Worm (Caenorhabditis elegans): ENCODE data around the gene ceh-33.

ce11 chrV:5351483-5351882 lies 27.0 kb upstream of the ceh-33 start, which contains the start of gene srd-9:
- TF ChIP-seq ama-1 (optimal IDR thresholded peaks at IDR 0.05) (no peak), aly-1 (tag; optimal IDR thresholded peaks at IDR 0.05) (no peak), ets-7 (tag; optimal IDR thresholded peaks at IDR 0.05) (no peak), sea-1 (GFP tag; conservative IDR thresholded peaks at IDR 0.05) (no peak), B0310.2 (tag; optimal IDR thresholded peaks at IDR 0.05) (no peak), hmbx-1 (tag; optimal IDR thresholded peaks at IDR 0.05) (no peak), tbx-37 (GFP tag; conservative IDR thresholded peaks at IDR 0.05) (no peak), hmg-4 (GFP tag; optimal IDR thresholded peaks at IDR 0.05) (no peak)

Data from whole organism, early embryonic.